Fruit fly (Drosophila melanogaster) whole organism, adult: Measurements from ENCODE around the gene Sema1a.

ENCODE experiments used
- CG11617 ChIP-seq: fragments of 200-800 bp; sonication (Bioruptor generic); optimal IDR thresholded peaks from 2 replicates; lab custom pipeline; 2017; ENCODE audit warnings: mild to moderate bottlenecking, missing biosample characterization, missing genetic modification reagents, missing genetic modification characterization
- CG12768 ChIP-seq: fragments of 200-800 bp; sonication (Bioruptor generic); optimal IDR thresholded peaks from 2 replicates; lab custom pipeline; 2017; ENCODE audit warnings: missing biosample characterization, missing genetic modification characterization, mild to moderate bottlenecking, moderate library complexity, missing genetic modification reagents
- CG14711 ChIP-seq: fragments of 200-800 bp; sonication (Bioruptor generic); optimal IDR thresholded peaks from 2 replicates; lab custom pipeline; 2018; ENCODE audit warnings: missing biosample characterization, mild to moderate bottlenecking, missing genetic modification characterization, moderate library complexity
- CG1620 ChIP-seq: fragments of 200-800 bp; sonication (Bioruptor generic); optimal IDR thresholded peaks from 2 replicates; lab custom pipeline; 2016; ENCODE audit warnings: missing biosample characterization, missing genetic modification characterization
- CG33017 ChIP-seq: fragments of 200-800 bp; sonication (Bioruptor generic); optimal IDR thresholded peaks from 2 replicates; lab custom pipeline; 2018; ENCODE audit warnings: missing biosample characterization, mild to moderate bottlenecking, missing genetic modification characterization, moderate library complexity
- CG5204 ChIP-seq: fragments of 200-800 bp; sonication (Bioruptor generic); optimal IDR thresholded peaks from 2 replicates; lab custom pipeline; 2016; ENCODE audit warnings: missing biosample characterization, missing genetic modification characterization
- CG7045 ChIP-seq: fragments of 200-800 bp; sonication (Bioruptor generic); optimal IDR thresholded peaks from 2 replicates; lab custom pipeline; 2017; ENCODE audit warnings: missing biosample characterization, mild to moderate bottlenecking, missing genetic modification characterization
- CG7101 ChIP-seq: fragments of 200-800 bp; sonication (Bioruptor generic); optimal IDR thresholded peaks from 2 replicates; lab custom pipeline; 2018; ENCODE audit warnings: missing biosample characterization, mild to moderate bottlenecking, missing genetic modification characterization, moderate library complexity
- Clk ChIP-seq: fragments of 200-800 bp; sonication (Bioruptor generic); optimal IDR thresholded peaks from 2 replicates; lab custom pipeline; 2017; ENCODE audit warnings: missing biosample characterization, missing genetic modification characterization
- Crg-1 ChIP-seq: fragments of 200-800 bp; sonication (Bioruptor generic); optimal IDR thresholded peaks from 2 replicates; lab custom pipeline; 2016; ENCODE audit warnings: missing biosample characterization, missing genetic modification characterization
- Hr96 ChIP-seq: fragments of 200-800 bp; sonication (Bioruptor generic); optimal IDR thresholded peaks from 2 replicates; lab custom pipeline; 2016; ENCODE audit warnings: missing biosample characterization, missing genetic modification characterization
- Mnt ChIP-seq: fragments of 200-800 bp; sonication (Bioruptor generic); optimal IDR thresholded peaks from 2 replicates; lab custom pipeline; 2016; ENCODE audit warnings: missing biosample characterization, mild to moderate bottlenecking, missing genetic modification characterization
- bab1 ChIP-seq: fragments of 200-800 bp; sonication (Bioruptor generic); optimal IDR thresholded peaks from 3 replicates; lab custom pipeline; 2019; ENCODE audit warnings: missing biosample characterization, mild to moderate bottlenecking, missing genetic modification characterization, moderate library complexity
- cic ChIP-seq: fragments of 200-800 bp; sonication (Bioruptor generic); optimal IDR thresholded peaks from 2 replicates; lab custom pipeline; 2017; ENCODE audit warnings: missing biosample characterization, mild to moderate bottlenecking, missing genetic modification characterization, moderate library complexity
- cnc ChIP-seq, 2 experiments: fragments of >200 bp; optimal IDR thresholded peaks; 2 replicates each; lab custom pipeline; 2017
- kay ChIP-seq: fragments of 200-800 bp; sonication (Bioruptor generic); peaks from one replicate; lab custom pipeline; 2016; ENCODE audit warnings: missing biosample characterization, missing genetic modification characterization, borderline replicate concordance
- ovo ChIP-seq: fragments of 200-800 bp; sonication (Bioruptor generic); optimal IDR thresholded peaks from 2 replicates; lab custom pipeline; 2016; ENCODE audit warnings: missing biosample characterization, missing genetic modification characterization
- pad ChIP-seq: fragments of 200-800 bp; sonication (Bioruptor generic); optimal IDR thresholded peaks from 3 replicates; lab custom pipeline; 2017; ENCODE audit warnings: missing biosample characterization, missing genetic modification characterization, mild to moderate bottlenecking, moderate library complexity, missing genetic modification reagents
- tj ChIP-seq: fragments of 200-800 bp; sonication (Bioruptor generic); optimal IDR thresholded peaks from 3 replicates; lab custom pipeline; 2017; ENCODE audit warnings: missing biosample characterization, mild to moderate bottlenecking, missing genetic modification characterization, moderate library complexity
- toe ChIP-seq: fragments of 200-800 bp; sonication (Bioruptor generic); optimal IDR thresholded peaks from 2 replicates; lab custom pipeline; 2016; ENCODE audit warnings: missing biosample characterization, missing genetic modification characterization

The Sema1a gene

DNA sequence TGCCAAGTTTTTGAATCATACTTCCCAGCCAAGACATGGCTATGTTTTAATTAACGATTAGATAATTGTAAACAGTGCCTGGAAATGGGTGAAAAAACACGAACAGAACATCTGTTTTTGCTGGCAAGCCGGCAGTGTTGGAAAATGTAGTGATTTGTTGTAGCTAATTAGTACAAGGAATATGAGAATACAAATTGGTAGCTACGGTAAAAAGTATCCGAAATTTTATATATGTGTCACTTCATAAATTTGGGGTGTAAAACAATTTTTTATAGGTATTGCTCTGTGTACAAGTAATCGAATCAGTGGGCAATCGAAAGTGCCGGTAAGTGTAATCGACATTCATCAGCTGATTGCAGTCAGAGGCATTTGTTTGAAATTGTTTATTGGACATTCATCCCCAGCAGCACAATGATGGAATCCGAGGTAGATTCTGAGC is 24.7 kb upstream of the Sema1a start, which contains the start of the genes mRpL51 and Uba4:
mRpL51 (minus strand) TSS at position 125 of the 439 bp plus-strand sequence.
Uba4 (plus strand) TSS at position 156 of the 439 bp plus-strand sequence.
- TF ChIP-seq CG14711 (tag; lab: Kevin White, UChicago) (peak; percentile 56), CG1620 (GFP tag; lab: Kevin White, UChicago) (peak; percentile 54), pad (peak; percentile 43), CG11617 (GFP tag; lab: Kevin White, UChicago) (peak; percentile 53), kay (no peak), Clk (GFP tag; lab: Kevin White, UChicago) (no peak), Mnt (GFP tag; lab: Kevin White, UChicago) (peak; percentile 67), tj (peak; percentile 7), Crg-1 (GFP tag; lab: Kevin White, UChicago) (peak; percentile 58), ovo (GFP tag; lab: Kevin White, UChicago) (peak; percentile 11), cnc (optimal IDR thresholded peaks at IDR 0.05; lab: Kevin White, UChicago) (no peak), toe (GFP tag; lab: Kevin White, UChicago) (no peak), bab1 (peak; percentile 55), Hr96 (GFP tag; lab: Kevin White, UChicago) (peak; percentile 49), CG33017 (no peak), CG7045 (GFP tag; lab: Kevin White, UChicago) (no peak), CG5204 (GFP tag; lab: Kevin White, UChicago) (no peak), CG7101 (peak; percentile 69), cic (GFP tag; lab: Kevin White, UChicago) (peak; percentile 13), CG12768 (GFP tag; lab: Kevin White, UChicago) (peak; percentile 9)

DNA sequence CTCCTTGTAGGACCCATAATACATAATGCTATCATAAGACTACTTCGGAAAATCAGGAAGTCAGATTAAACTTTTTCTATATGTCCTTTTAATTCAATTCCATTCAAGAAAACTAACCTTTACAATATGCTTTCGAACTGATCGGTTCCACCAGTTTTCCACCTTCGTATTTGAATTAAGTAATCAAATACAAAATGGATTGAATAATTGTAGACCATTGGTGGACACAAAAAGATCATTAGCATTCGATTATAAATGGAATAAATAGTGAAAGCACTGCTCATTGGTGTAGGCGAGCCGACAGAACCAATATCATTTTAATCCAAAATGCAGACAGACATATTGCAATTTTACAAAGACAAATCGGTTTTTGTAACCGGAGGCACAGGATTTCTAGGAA is 22.6 kb upstream of the Sema1a start, which contains the start of gene Sgp:
Sgp (plus strand) TSS at position 301 of the 400 bp plus-strand sequence.
- TF ChIP-seq Hr96 (GFP tag; lab: Kevin White, UChicago): no peak
- TF ChIP-seq CG33017: no peak
- TF ChIP-seq CG7101: no peak
- TF ChIP-seq kay: no peak
- TF ChIP-seq CG1620 (GFP tag; lab: Kevin White, UChicago): no peak
- TF ChIP-seq Mnt (GFP tag; lab: Kevin White, UChicago): no peak
- TF ChIP-seq CG14711 (tag; lab: Kevin White, UChicago): no peak
- TF ChIP-seq CG5204 (GFP tag; lab: Kevin White, UChicago): no peak
- TF ChIP-seq CG11617 (GFP tag; lab: Kevin White, UChicago): no peak
- no peak for TF ChIP-seq CG12768 (GFP tag; lab: Kevin White, UChicago)
- TF ChIP-seq bab1: no peak
- TF ChIP-seq cic (GFP tag; lab: Kevin White, UChicago): no peak
- no peak for TF ChIP-seq Crg-1 (GFP tag; lab: Kevin White, UChicago)
- no peak for TF ChIP-seq tj

DNA sequence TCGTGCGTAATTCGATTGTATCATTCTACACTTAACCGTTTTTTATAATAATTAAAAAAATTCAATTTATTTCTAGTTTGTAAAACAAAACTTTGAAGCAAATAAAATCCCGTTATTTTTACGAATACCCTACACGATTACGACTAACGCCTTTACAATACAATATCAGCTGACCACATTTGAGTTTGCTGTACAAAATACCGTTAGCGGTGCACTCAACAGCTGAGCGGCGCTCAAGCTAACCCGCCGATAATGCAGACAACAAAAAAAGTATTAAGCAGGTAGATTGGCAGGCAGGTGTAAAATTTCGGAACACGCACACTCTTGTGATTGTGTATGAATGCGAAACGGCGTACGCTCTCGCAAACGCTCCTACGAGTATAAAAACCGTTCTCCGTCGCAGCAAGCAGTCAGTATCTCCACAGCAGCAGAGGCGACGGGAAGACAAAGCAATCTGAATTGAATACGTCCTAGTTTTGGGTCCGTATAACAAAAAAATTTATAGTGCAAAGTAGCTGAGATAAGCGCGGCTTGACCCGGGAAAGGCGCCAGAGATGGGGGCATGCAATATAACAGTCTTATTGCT is 20.1 kb upstream of the Sema1a start, which contains the start of gene Acer:
Acer (plus strand) TSS at position 210 of the 586 bp plus-strand sequence.
- TF ChIP-seq CG12768 (GFP tag; lab: Kevin White, UChicago) (peak; percentile 2), bab1 (peak; percentile 48), Crg-1 (GFP tag; lab: Kevin White, UChicago) (no peak), Mnt (GFP tag; lab: Kevin White, UChicago) (peak; percentile 23), cic (GFP tag; lab: Kevin White, UChicago) (peak; percentile 19), ovo (GFP tag; lab: Kevin White, UChicago) (peak; percentile 95), toe (GFP tag; lab: Kevin White, UChicago) (no peak), tj (peak; percentile 48)

DNA sequence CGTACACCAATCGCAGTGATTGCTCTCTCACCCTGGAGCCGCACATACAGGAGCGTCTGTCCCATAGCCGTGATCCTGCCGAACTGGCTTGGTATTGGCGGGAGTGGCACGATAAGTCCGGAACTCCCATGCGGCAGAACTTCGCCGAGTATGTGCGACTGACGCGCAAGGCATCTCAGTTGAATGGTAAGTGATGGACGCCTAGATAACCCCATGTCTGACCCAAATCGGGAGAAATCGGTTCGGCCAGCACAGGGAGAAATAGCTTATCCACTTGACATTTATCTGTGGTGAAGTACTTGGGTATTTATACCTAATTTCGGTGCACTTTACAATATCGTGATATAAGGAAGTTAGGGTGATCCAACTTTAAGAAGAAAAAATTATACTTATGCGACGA is 19.2 kb upstream of the Sema1a start:
- TF ChIP-seq tj (no peak), cic (GFP tag; lab: Kevin White, UChicago) (no peak), toe (GFP tag; lab: Kevin White, UChicago) (no peak), CG1620 (GFP tag; lab: Kevin White, UChicago) (no peak), cnc (optimal IDR thresholded peaks at IDR 0.05; lab: Kevin White, UChicago) (no peak), Clk (GFP tag; lab: Kevin White, UChicago) (no peak), pad (no peak), CG7101 (no peak), kay (no peak), CG33017 (no peak), CG14711 (tag; lab: Kevin White, UChicago) (no peak), CG12768 (GFP tag; lab: Kevin White, UChicago) (no peak), Crg-1 (GFP tag; lab: Kevin White, UChicago) (no peak), CG5204 (GFP tag; lab: Kevin White, UChicago) (no peak), Mnt (GFP tag; lab: Kevin White, UChicago) (no peak), bab1 (no peak)

dm6 chr2L:8525000-8525399 is 16.9 kb upstream of the Sema1a start:
- TF ChIP-seq Mnt (GFP tag; lab: Kevin White, UChicago) (no peak), kay (peak; percentile 68)

- peak; percentile 11 for TF ChIP-seq Mnt (GFP tag; lab: Kevin White, UChicago)
- peak; percentile 28 for TF ChIP-seq CG14711 (tag; lab: Kevin White, UChicago)
- no peak for TF ChIP-seq CG33017
- TF ChIP-seq Crg-1 (GFP tag; lab: Kevin White, UChicago): no peak
- TF ChIP-seq kay: peak; percentile 73
- no peak for TF ChIP-seq tj
- TF ChIP-seq CG11617 (GFP tag; lab: Kevin White, UChicago): peak; percentile 21
- TF ChIP-seq bab1: peak; percentile 8
Measured at dm6 chr2L:8528318-8528717, 13.6 kb upstream of the Sema1a start, which contains the start of the genes lmgA and lmgB. Gene lmgA (minus strand): TSS chr2L:8528618. Gene lmgB (minus strand): TSS chr2L:8528618.
